Worm (Caenorhabditis elegans): Measurements from ENCODE around the gene C06A1.7.

C06A1.7 gene

DNA sequence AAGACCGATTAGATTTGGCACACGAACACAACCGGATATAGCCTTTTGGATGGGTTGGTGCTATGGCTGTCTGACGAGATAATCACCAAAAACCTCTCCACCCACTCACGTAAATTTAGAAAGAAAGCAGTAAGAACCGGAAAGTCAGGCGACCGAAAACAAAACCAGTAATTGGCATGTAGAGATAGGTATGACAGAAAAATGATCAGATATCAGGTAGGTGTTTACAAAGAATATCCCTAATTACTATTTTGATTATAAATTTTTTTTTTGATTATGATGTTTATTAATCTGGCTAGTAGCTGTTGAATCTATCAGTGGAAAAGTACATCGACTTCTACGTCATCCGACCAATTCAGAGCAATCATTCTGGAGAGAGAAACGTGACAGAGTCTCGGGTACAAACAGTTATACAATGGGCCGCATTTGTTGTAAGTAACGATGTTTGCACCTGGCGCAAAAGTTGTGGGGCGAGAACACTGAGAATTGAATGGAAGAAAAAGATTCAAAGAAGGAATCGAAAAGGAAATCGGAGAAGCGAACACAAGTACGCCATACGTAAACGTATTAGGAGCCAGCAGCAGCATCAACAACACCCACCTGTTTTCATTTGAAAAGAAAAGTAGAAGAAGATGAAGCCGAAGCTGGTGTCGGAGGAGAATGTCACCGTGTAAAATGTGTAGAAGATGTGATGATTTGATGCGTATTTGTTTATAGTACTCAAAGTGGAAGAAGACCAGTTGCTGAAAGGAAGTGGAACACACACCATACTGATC is 13.6 kb upstream of the C06A1.7 start:
- TF ChIP-seq tbx-11 (GFP tag; IDR thresholded peaks at IDR 0.05) (no peak), scrt-1 (GFP tag; IDR thresholded peaks at IDR 0.05) (no peak)

DNA sequence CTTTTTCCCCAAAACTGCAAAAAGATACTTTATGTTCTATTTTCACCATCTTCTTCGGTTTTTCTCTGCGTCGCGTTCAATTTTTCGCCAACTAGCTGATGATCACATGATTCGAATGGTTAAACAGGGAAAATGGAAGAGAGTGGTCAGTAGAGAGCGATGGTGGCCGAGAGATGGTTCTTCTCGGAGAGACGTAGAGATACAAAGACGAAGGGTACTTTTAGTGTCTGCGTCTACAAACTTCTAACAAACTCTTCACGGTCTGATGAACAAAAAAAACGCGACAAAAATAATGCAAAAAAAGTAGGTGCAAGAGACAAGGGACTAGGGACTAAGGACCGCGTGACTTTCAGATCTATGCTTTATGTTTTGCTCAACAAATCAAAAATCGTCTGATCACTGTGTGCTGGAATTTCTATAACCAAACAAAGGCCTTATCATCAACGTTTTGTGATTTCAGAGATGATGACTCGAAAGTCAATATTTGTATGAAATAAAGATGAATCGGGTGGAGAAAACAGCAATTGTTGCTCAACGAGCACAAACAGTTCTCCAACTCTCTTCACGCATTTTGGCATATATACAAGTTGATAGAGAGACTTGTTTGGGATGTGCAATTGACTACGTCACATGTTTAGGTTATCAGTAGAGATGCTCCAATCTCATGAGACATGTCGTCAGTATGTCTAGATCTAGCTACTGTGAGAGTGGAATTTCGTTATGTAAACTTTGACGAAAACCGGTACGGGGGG is 12.5 kb upstream of the C06A1.7 start:
- TF ChIP-seq tbx-37 (GFP tag; conservative IDR thresholded peaks at IDR 0.05) = no peak
- TF ChIP-seq sea-1 (GFP tag; conservative IDR thresholded peaks at IDR 0.05) = no peak
- no peak for TF ChIP-seq pes-1 (GFP tag; IDR thresholded peaks at IDR 0.05)
- no peak for TF ChIP-seq tra-4 (tag; optimal IDR thresholded peaks at IDR 0.05)
- TF ChIP-seq tbx-11 (GFP tag; IDR thresholded peaks at IDR 0.05) = no peak
- no peak for TF ChIP-seq hmbx-1 (tag; optimal IDR thresholded peaks at IDR 0.05)
- TF ChIP-seq F13C5.2 (tag; optimal IDR thresholded peaks at IDR 0.05) = no peak
- TF ChIP-seq hnd-1 (tag; optimal IDR thresholded peaks at IDR 0.05) = no peak
- TF ChIP-seq ceh-13 (GFP tag; optimal IDR thresholded peaks at IDR 0.05) = no peak
- no peak for TF ChIP-seq ama-1 (optimal IDR thresholded peaks at IDR 0.05)
- no peak for TF ChIP-seq ets-7 (tag; optimal IDR thresholded peaks at IDR 0.05)
- TF ChIP-seq ceh-36 (tag; optimal IDR thresholded peaks at IDR 0.05) = no peak
- no peak for TF ChIP-seq scrt-1 (GFP tag; IDR thresholded peaks at IDR 0.05)
- TF ChIP-seq hmg-4 (GFP tag; optimal IDR thresholded peaks at IDR 0.05) = no peak
- TF ChIP-seq aly-1 (tag; optimal IDR thresholded peaks at IDR 0.05) = no peak
- TF ChIP-seq B0310.2 (tag; optimal IDR thresholded peaks at IDR 0.05) = no peak
- TF ChIP-seq flt-1 (GFP tag; IDR thresholded peaks at IDR 0.05) = no peak

DNA sequence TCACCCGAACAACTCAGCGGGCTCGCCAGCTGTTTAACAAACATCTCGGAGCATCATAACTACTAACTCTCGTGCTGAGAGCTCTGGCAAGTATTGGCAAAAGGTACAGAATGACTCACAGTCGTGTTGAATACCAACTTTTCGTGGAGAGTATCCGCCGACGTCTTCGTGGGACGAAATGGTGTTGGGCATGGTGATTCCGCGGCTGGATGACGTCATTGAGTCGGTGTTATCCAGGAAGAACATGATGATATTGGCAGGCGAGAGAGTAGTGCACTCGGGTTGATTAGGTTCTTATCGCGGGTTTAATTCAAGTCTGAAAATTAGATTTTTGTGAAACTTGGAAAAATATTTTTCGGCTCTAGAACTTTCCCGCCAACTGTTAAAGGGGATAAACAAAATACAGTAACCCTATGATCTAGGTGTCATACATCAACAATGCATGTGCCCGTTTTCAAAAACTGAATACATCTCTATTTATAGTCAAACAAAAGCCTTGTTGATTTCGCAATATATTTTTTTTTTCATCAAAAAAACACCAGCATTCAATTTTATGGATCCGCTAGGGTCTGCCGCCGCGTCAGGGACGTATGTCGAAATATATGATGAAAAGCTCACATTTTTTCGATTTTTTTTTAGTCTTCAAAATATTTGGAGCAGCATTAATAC is 11.2 kb upstream of the C06A1.7 start:
- TF ChIP-seq hnd-1 (tag; optimal IDR thresholded peaks at IDR 0.05) = no peak
- TF ChIP-seq ets-7 (tag; optimal IDR thresholded peaks at IDR 0.05) = no peak

DNA sequence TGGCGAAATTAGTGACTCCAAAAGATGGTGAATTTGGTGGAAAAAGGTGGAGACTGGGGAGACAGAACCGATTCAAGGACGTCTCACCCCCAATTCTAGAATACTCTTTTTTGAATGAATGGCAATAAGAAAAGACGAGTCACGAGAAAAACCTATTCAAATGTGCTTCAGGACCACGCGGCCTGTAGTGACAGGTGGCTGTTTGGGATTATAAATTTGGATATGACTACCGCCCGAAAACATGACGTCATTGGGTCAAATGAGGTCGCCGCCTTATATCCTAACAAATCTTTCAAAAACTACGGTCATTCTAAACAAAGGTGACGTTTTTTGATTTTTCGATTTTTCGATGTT is 10.7 kb upstream of the C06A1.7 start:
- TF ChIP-seq ceh-36 (tag; optimal IDR thresholded peaks at IDR 0.05) (no peak), flt-1 (GFP tag; IDR thresholded peaks at IDR 0.05) (no peak), ama-1 (optimal IDR thresholded peaks at IDR 0.05) (no peak), ets-7 (tag; optimal IDR thresholded peaks at IDR 0.05) (no peak), sea-1 (GFP tag; conservative IDR thresholded peaks at IDR 0.05) (no peak), ceh-13 (GFP tag; optimal IDR thresholded peaks at IDR 0.05) (no peak), tra-4 (tag; optimal IDR thresholded peaks at IDR 0.05) (no peak), hnd-1 (tag; optimal IDR thresholded peaks at IDR 0.05) (no peak), B0310.2 (tag; optimal IDR thresholded peaks at IDR 0.05) (no peak)

DNA sequence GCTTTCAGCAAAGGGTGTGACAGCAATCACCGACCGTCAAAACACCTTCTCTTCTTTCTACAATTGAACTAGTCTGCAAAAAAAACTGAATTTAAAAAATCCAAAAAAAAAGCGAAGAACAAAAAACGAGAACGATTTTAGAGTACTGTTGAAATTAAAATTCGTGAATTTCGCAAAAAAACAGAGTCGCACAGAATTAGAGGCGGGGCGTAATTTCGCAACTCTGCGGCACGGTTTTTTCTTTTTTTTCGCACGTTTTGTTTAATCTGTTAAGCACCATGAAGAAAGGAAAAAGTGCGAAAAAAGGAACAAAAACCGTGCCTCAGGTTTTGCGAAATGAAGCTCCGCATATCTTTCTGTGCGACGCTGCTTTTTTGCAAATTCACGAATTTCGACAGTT is 9.7 kb upstream of the C06A1.7 start, which contains the start of gene mnk-1:
Gene mnk-1 (minus strand): TSS at position 73 of the 400 bp plus-strand sequence.
- TF ChIP-seq hnd-1 (tag; optimal IDR thresholded peaks at IDR 0.05) = no peak
- no peak for TF ChIP-seq ama-1 (optimal IDR thresholded peaks at IDR 0.05)
- TF ChIP-seq sea-1 (GFP tag; conservative IDR thresholded peaks at IDR 0.05) = no peak

DNA sequence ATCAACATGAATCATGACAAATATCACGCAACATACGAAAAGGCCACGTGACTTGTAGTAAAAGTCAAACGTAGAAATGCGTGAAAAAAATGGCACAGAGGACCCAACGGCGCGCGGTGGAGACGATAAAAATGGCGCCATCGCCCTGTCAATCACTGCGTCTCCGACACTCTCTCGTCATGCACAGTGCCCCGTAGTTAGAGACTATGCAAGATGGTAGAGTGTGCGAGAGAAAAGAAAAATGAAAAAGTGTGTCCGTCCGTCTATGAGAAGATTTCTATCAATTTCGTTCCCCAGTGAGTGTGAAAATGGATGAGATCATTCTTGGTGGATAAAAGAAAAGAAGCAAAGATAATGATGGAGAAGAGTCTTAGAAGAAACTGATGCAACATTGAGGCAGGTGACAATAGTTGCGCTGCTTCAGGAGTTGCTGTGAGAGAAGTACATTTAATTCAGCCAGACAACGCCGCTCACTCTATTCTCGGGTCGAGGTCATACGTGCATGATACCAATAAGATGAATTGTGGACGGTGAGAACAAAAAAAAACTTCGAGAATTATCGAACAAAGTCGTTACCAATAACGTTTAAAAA is 9.1 kb upstream of the C06A1.7 start:
- TF ChIP-seq ceh-13 (GFP tag; optimal IDR thresholded peaks at IDR 0.05) (no peak), pes-1 (GFP tag; IDR thresholded peaks at IDR 0.05) (no peak), sea-1 (GFP tag; conservative IDR thresholded peaks at IDR 0.05) (no peak), aly-1 (tag; optimal IDR thresholded peaks at IDR 0.05) (no peak), hnd-1 (tag; optimal IDR thresholded peaks at IDR 0.05) (no peak), B0310.2 (tag; optimal IDR thresholded peaks at IDR 0.05) (no peak), ceh-36 (tag; optimal IDR thresholded peaks at IDR 0.05) (no peak), ama-1 (optimal IDR thresholded peaks at IDR 0.05) (no peak), flt-1 (GFP tag; IDR thresholded peaks at IDR 0.05) (no peak), scrt-1 (GFP tag; IDR thresholded peaks at IDR 0.05) (no peak), hmbx-1 (tag; optimal IDR thresholded peaks at IDR 0.05) (no peak), tbx-37 (GFP tag; conservative IDR thresholded peaks at IDR 0.05) (no peak), ets-7 (tag; optimal IDR thresholded peaks at IDR 0.05) (no peak), tra-4 (tag; optimal IDR thresholded peaks at IDR 0.05) (no peak), F13C5.2 (tag; optimal IDR thresholded peaks at IDR 0.05) (no peak), tbx-11 (GFP tag; IDR thresholded peaks at IDR 0.05) (no peak), hmg-4 (GFP tag; optimal IDR thresholded peaks at IDR 0.05) (no peak)

DNA sequence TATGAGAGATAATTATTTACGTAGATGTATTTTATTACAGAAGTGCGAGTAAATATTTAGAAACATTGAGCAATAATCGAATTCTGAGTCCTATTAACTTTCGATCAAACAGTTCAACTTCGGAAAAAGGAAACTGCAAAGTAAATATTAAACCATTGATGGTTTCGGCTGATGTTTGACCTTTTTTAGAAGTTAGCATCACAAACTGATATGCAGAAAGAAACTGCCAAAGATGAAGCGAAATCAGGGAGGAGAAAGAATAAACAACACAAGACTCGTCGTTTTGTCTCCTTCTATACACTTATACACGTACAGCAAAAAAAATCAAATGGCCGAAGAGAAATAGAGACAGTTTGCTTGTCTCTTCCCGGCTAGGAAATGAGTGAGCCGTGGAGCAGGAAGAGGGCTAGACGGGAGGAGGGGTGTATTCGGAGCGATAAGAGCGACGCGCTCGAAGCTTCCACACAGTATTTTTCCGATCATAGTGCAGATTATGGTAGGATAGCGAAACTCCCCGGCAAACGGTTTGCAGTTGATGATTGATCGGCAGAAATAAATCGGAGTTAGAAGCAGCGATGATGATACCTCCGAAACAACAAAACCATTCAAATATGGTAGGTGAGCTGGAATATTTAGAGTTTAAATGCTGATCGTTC is 8.0 kb upstream of the C06A1.7 start:
- TF ChIP-seq B0310.2 (tag; optimal IDR thresholded peaks at IDR 0.05) (no peak), ceh-13 (GFP tag; optimal IDR thresholded peaks at IDR 0.05) (no peak), hmbx-1 (tag; optimal IDR thresholded peaks at IDR 0.05) (no peak), ets-7 (tag; optimal IDR thresholded peaks at IDR 0.05) (no peak), F13C5.2 (tag; optimal IDR thresholded peaks at IDR 0.05) (no peak), hnd-1 (tag; optimal IDR thresholded peaks at IDR 0.05) (no peak), hmg-4 (GFP tag; optimal IDR thresholded peaks at IDR 0.05) (no peak), ceh-36 (tag; optimal IDR thresholded peaks at IDR 0.05) (no peak), pes-1 (GFP tag; IDR thresholded peaks at IDR 0.05) (no peak), sea-1 (GFP tag; conservative IDR thresholded peaks at IDR 0.05) (no peak), scrt-1 (GFP tag; IDR thresholded peaks at IDR 0.05) (no peak), aly-1 (tag; optimal IDR thresholded peaks at IDR 0.05) (no peak), tbx-37 (GFP tag; conservative IDR thresholded peaks at IDR 0.05) (no peak), tbx-11 (GFP tag; IDR thresholded peaks at IDR 0.05) (no peak), ama-1 (optimal IDR thresholded peaks at IDR 0.05) (no peak), tra-4 (tag; optimal IDR thresholded peaks at IDR 0.05) (no peak), flt-1 (GFP tag; IDR thresholded peaks at IDR 0.05) (no peak)

Measured in whole organism, early embryonic.